Worm (Caenorhabditis elegans): ENCODE data around the gene C32D5.7.

C32D5.7 gene

ce11 chrII:6292527-6292926 lies 47.3 kb downstream of the C32D5.7 start, which contains the start of gene nyn-3:
Gene nyn-3 (minus strand): TSS chrII:6292627.
- TF ChIP-seq ceh-39 (tag; optimal IDR thresholded peaks at IDR 0.05) (no peak), elt-1 (tag; optimal IDR thresholded peaks at IDR 0.05; ENCODE audit: borderline replicate concordance, insufficient read depth) (no peak), lin-32 (GFP tag; optimal IDR thresholded peaks at IDR 0.05) (no peak), sptf-1 (tag; optimal IDR thresholded peaks at IDR 0.05) (no peak), mab-5 (tag; optimal IDR thresholded peaks at IDR 0.05) (no peak), unc-120 (tag; optimal IDR thresholded peaks at IDR 0.05; ENCODE audit: poor library complexity, severe bottlenecking) (no peak), cnd-1 (tag; optimal IDR thresholded peaks at IDR 0.05) (no peak), sem-2 (GFP tag; optimal IDR thresholded peaks at IDR 0.05) (no peak), tbx-8 (GFP tag; optimal IDR thresholded peaks at IDR 0.05) (no peak), bed-3 (GFP tag; optimal IDR thresholded peaks at IDR 0.05) (no peak), nhr-2 (tag; optimal IDR thresholded peaks at IDR 0.05) (no peak), ceh-43 (GFP tag; optimal IDR thresholded peaks at IDR 0.05) (no peak), lsy-2 (tag; optimal IDR thresholded peaks at IDR 0.05) (no peak)

- peak; percentile 100 for TF ChIP-seq hlh-1 (tag; optimal IDR thresholded peaks at IDR 0.05)
- peak; percentile 90 for TF ChIP-seq unc-62 (GFP tag; optimal IDR thresholded peaks at IDR 0.05)
- TF ChIP-seq sptf-1 (tag; optimal IDR thresholded peaks at IDR 0.05), result no peak
- TF ChIP-seq bed-3 (GFP tag; optimal IDR thresholded peaks at IDR 0.05), result no peak
Observed at ce11 chrII:6290047-6290582, 49.7 kb downstream of the C32D5.7 start, which contains the start of gene upb-1. Gene upb-1 (minus strand): TSS chrII:6290097.

ce11 chrII:6288104-6288503 lies 51.7 kb downstream of the C32D5.7 start:
- TF ChIP-seq bed-3 (GFP tag; optimal IDR thresholded peaks at IDR 0.05) (no peak), ceh-39 (tag; optimal IDR thresholded peaks at IDR 0.05) (no peak), M03D4.4 (tag; optimal IDR thresholded peaks at IDR 0.05) (no peak), nhr-28 (tag; optimal IDR thresholded peaks at IDR 0.05) (no peak)

- TF ChIP-seq nhr-76 (tag; optimal IDR thresholded peaks at IDR 0.05), result no peak
- no peak for TF ChIP-seq bed-3 (GFP tag; optimal IDR thresholded peaks at IDR 0.05)
- no peak for TF ChIP-seq sem-2 (GFP tag; optimal IDR thresholded peaks at IDR 0.05)
- TF ChIP-seq nhr-2 (tag; optimal IDR thresholded peaks at IDR 0.05), result no peak
- no peak for TF ChIP-seq ceh-39 (tag; optimal IDR thresholded peaks at IDR 0.05)
- no peak for TF ChIP-seq sptf-1 (tag; optimal IDR thresholded peaks at IDR 0.05)
- no peak for TF ChIP-seq blmp-1 (tag; optimal IDR thresholded peaks at IDR 0.05)
- no peak for TF ChIP-seq lsy-2 (tag; optimal IDR thresholded peaks at IDR 0.05)
- TF ChIP-seq nhr-28 (tag; optimal IDR thresholded peaks at IDR 0.05), result no peak
- TF ChIP-seq ham-2 (GFP tag; optimal IDR thresholded peaks at IDR 0.05), result no peak
- TF ChIP-seq unc-62 (GFP tag; optimal IDR thresholded peaks at IDR 0.05), result no peak
- TF ChIP-seq lin-32 (GFP tag; optimal IDR thresholded peaks at IDR 0.05), result no peak
Observed at ce11 chrII:6286865-6287264, 53.0 kb downstream of the C32D5.7 start, which contains the start of gene F13H8.6. Gene F13H8.6 (minus strand): TSS chrII:6286965.
